Worm (Caenorhabditis elegans) whole organism, L3 larva: Measurements from ENCODE around the gene nhr-175.

Experiments
- R02D3.7 ChIP-seq: fragments of 150-350 bp; optimal IDR thresholded peaks from 2 replicates; lab custom pipeline; 2014; ENCODE audit warnings: missing biosample characterization, missing genetic modification characterization
- ZK546.5 ChIP-seq: sonication (generic microtip); optimal IDR thresholded peaks from 2 replicates; lab custom pipeline; 2017; ENCODE audit warnings: missing biosample characterization, missing genetic modification characterization
- aly-2 ChIP-seq: fragments of 150-350 bp; optimal IDR thresholded peaks from 2 replicates; lab custom pipeline; 2014; ENCODE audit warnings: missing biosample characterization, missing genetic modification characterization
- ama-1 ChIP-seq: fragments of 150-350 bp; optimal IDR thresholded peaks from 2 replicates; lab custom pipeline; 2018
- ceh-16 ChIP-seq: sonication (generic microtip); optimal IDR thresholded peaks from 2 replicates; lab custom pipeline; 2017; ENCODE audit warnings: missing biosample characterization, missing genetic modification characterization
- ceh-28 ChIP-seq: fragments of 150-350 bp; optimal IDR thresholded peaks from 2 replicates; lab custom pipeline; 2014; ENCODE audit warnings: missing biosample characterization, missing genetic modification reagents, missing genetic modification characterization
- ceh-82 ChIP-seq: fragments of 150-350 bp; optimal IDR thresholded peaks from 2 replicates; lab custom pipeline; 2014; ENCODE audit warnings: missing biosample characterization, missing genetic modification characterization
- ceh-9 ChIP-seq: sonication (generic microtip); optimal IDR thresholded peaks from 2 replicates; lab custom pipeline; 2018; ENCODE audit warnings: missing biosample characterization, missing genetic modification characterization
- daf-12 ChIP-seq: fragments of 150-350 bp; optimal IDR thresholded peaks from 2 replicates; lab custom pipeline; 2014; ENCODE audit warnings: missing biosample characterization, missing genetic modification reagents, missing genetic modification characterization
- egl-27 ChIP-seq: sonication (generic microtip); optimal IDR thresholded peaks from 4 replicates; lab custom pipeline; 2017; ENCODE audit warnings: missing biosample characterization, missing genetic modification reagents, missing genetic modification characterization
- egl-5 ChIP-seq: fragments of 150-350 bp; optimal IDR thresholded peaks from 2 replicates; lab custom pipeline; 2017; ENCODE audit warnings: missing biosample characterization, missing genetic modification reagents, missing genetic modification characterization, inconsistent platforms
- elt-1 ChIP-seq: fragments of 150-350 bp; optimal IDR thresholded peaks from 2 replicates; lab custom pipeline; 2014; ENCODE audit warnings: missing biosample characterization, missing genetic modification characterization
- elt-2 ChIP-seq: sonication (generic microtip); optimal IDR thresholded peaks from 2 replicates; lab custom pipeline; 2016; ENCODE audit warnings: missing genetic modification reagents, mild to moderate bottlenecking, missing genetic modification characterization, missing compliant biosample characterization
- elt-3 ChIP-seq, 3 experiments: fragments of 150-350 bp in 1 of 3; sonication (generic microtip) in 2 of 3; optimal IDR thresholded peaks; 2 replicates in 2 of 3; 4 replicates in 1 of 3; lab custom pipeline; 2014 to 2017; ENCODE audit warnings: missing biosample characterization in 3 of 3, missing genetic modification characterization in 3 of 3
- eor-1 ChIP-seq, 2 experiments: fragments of 150-350 bp; optimal IDR thresholded peaks; 2 replicates each; lab custom pipeline; 2014 to 2018; ENCODE audit warnings: missing biosample characterization in 2 of 2, missing genetic modification characterization in 2 of 2
- fkh-2 ChIP-seq: fragments of 150-350 bp; optimal IDR thresholded peaks from 2 replicates; lab custom pipeline; 2014; ENCODE audit warnings: missing biosample characterization, missing genetic modification reagents, missing genetic modification characterization
- fos-1 ChIP-seq: fragments of 150-350 bp; optimal IDR thresholded peaks from 2 replicates; lab custom pipeline; 2014; ENCODE audit warnings: missing biosample characterization, missing genetic modification characterization
- hmg-11 ChIP-seq: sonication (generic microtip); optimal IDR thresholded peaks from 2 replicates; lab custom pipeline; 2016; ENCODE audit warnings: missing genetic modification characterization, missing compliant biosample characterization
- jun-1 ChIP-seq: fragments of 150-350 bp; optimal IDR thresholded peaks from 2 replicates; lab custom pipeline; 2014; ENCODE audit warnings: missing biosample characterization, missing genetic modification reagents, missing genetic modification characterization
- lin-15B ChIP-seq: fragments of 150-350 bp; optimal IDR thresholded peaks from 2 replicates; lab custom pipeline; 2014; ENCODE audit warnings: missing biosample characterization, missing genetic modification characterization
- lin-39 ChIP-seq: fragments of 150-350 bp; optimal IDR thresholded peaks from 2 replicates; lab custom pipeline; 2018; ENCODE audit warnings: missing biosample characterization, missing genetic modification reagents, missing genetic modification characterization
- lsy-12 ChIP-seq: sonication (generic microtip); optimal IDR thresholded peaks from 2 replicates; lab custom pipeline; 2016; ENCODE audit warnings: mild to moderate bottlenecking, missing genetic modification characterization, missing compliant biosample characterization
- mdl-1 ChIP-seq: fragments of 150-350 bp; optimal IDR thresholded peaks from 2 replicates; lab custom pipeline; 2014; ENCODE audit warnings: missing biosample characterization, missing genetic modification characterization
- mml-1 ChIP-seq: fragments of 150-350 bp; sonication (generic microtip); optimal IDR thresholded peaks from 3 replicates; lab custom pipeline; 2014; ENCODE audit warnings: missing biosample characterization, missing genetic modification characterization
- nfya-1 ChIP-seq: sonication (generic microtip); optimal IDR thresholded peaks from 2 replicates; lab custom pipeline; 2017; ENCODE audit warnings: missing genetic modification characterization, mild to moderate bottlenecking, missing compliant biosample characterization, antibody characterized with exemption, moderate library complexity; ENCODE audit not compliant: insufficient read depth
- nhr-11 ChIP-seq: fragments of 150-350 bp; optimal IDR thresholded peaks from 2 replicates; lab custom pipeline; 2014; ENCODE audit warnings: missing biosample characterization, missing genetic modification characterization
- nhr-12 ChIP-seq: fragments of 150-350 bp; optimal IDR thresholded peaks from 2 replicates; lab custom pipeline; 2014; ENCODE audit warnings: missing biosample characterization, missing genetic modification characterization
- nhr-23 ChIP-seq: fragments of 150-350 bp; optimal IDR thresholded peaks from 2 replicates; lab custom pipeline; 2014; ENCODE audit warnings: missing biosample characterization, missing genetic modification reagents, missing genetic modification characterization
- nhr-237 ChIP-seq: fragments of 150-350 bp; optimal IDR thresholded peaks from 2 replicates; lab custom pipeline; 2014; ENCODE audit warnings: missing biosample characterization, missing genetic modification characterization
- nhr-25 ChIP-seq: sonication (generic microtip); optimal IDR thresholded peaks from 2 replicates; lab custom pipeline; 2017; ENCODE audit warnings: missing biosample characterization, missing genetic modification characterization
- nhr-28 ChIP-seq: fragments of 150-350 bp; optimal IDR thresholded peaks from 2 replicates; lab custom pipeline; 2014; ENCODE audit warnings: missing biosample characterization, missing genetic modification characterization
- nhr-43 ChIP-seq: sonication (generic microtip); optimal IDR thresholded peaks from 2 replicates; lab custom pipeline; 2016; ENCODE audit warnings: mild to moderate bottlenecking, missing genetic modification characterization, missing compliant biosample characterization; ENCODE audit not compliant: poor library complexity, severe bottlenecking
- nhr-67 ChIP-seq: fragments of 150-350 bp; optimal IDR thresholded peaks from 2 replicates; lab custom pipeline; 2014; ENCODE audit warnings: missing biosample characterization, missing genetic modification characterization
- nhr-76 ChIP-seq: fragments of 150-350 bp; sonication (generic microtip); optimal IDR thresholded peaks from 5 replicates; lab custom pipeline; 2014; ENCODE audit warnings: missing biosample characterization, missing genetic modification characterization
- nhr-77 ChIP-seq: fragments of 150-350 bp; optimal IDR thresholded peaks from 2 replicates; lab custom pipeline; 2014; ENCODE audit warnings: missing biosample characterization, missing genetic modification characterization
- pha-4 ChIP-seq: fragments of 150-350 bp; optimal IDR thresholded peaks from 2 replicates; lab custom pipeline; 2014; ENCODE audit warnings: missing biosample characterization, missing genetic modification reagents, missing genetic modification characterization
- pqm-1 ChIP-seq: fragments of 150-350 bp; optimal IDR thresholded peaks from 2 replicates; lab custom pipeline; 2017; ENCODE audit warnings: missing biosample characterization, missing genetic modification characterization, inconsistent platforms
- sea-2 ChIP-seq: fragments of 150-350 bp; sonication (generic microtip); optimal IDR thresholded peaks from 4 replicates; lab custom pipeline; 2014; ENCODE audit warnings: missing biosample characterization, missing genetic modification reagents, missing genetic modification characterization
- skn-1 ChIP-seq: fragments of 150-350 bp; optimal IDR thresholded peaks from 2 replicates; lab custom pipeline; 2014; ENCODE audit warnings: missing biosample characterization, missing genetic modification characterization
- snpc-4 ChIP-seq: fragments of 150-350 bp; optimal IDR thresholded peaks from 2 replicates; lab custom pipeline; 2014; ENCODE audit warnings: missing biosample characterization, missing genetic modification characterization
- tbx-2 ChIP-seq: sonication (generic microtip); optimal IDR thresholded peaks from 2 replicates; lab custom pipeline; 2016; ENCODE audit warnings: mild to moderate bottlenecking, missing genetic modification characterization, missing compliant biosample characterization
- unc-39 ChIP-seq: sonication (generic microtip); optimal IDR thresholded peaks from 4 replicates; lab custom pipeline; 2017; ENCODE audit warnings: missing biosample characterization, missing genetic modification characterization
- unc-62 ChIP-seq: fragments of 150-350 bp; sonication (generic microtip); optimal IDR thresholded peaks from 4 replicates; lab custom pipeline; 2014; ENCODE audit warnings: missing biosample characterization, missing genetic modification reagents, missing genetic modification characterization
- zag-1 ChIP-seq: fragments of 150-350 bp; optimal IDR thresholded peaks from 2 replicates; lab custom pipeline; 2014; ENCODE audit warnings: missing biosample characterization, missing genetic modification characterization
- ztf-11 ChIP-seq: fragments of 150-350 bp; optimal IDR thresholded peaks from 2 replicates; lab custom pipeline; 2014; ENCODE audit warnings: missing biosample characterization, missing genetic modification characterization
- ztf-4 ChIP-seq: fragments of 150-350 bp; optimal IDR thresholded peaks from 2 replicates; lab custom pipeline; 2014; ENCODE audit warnings: missing biosample characterization, missing genetic modification characterization

nhr-175 gene

DNA sequence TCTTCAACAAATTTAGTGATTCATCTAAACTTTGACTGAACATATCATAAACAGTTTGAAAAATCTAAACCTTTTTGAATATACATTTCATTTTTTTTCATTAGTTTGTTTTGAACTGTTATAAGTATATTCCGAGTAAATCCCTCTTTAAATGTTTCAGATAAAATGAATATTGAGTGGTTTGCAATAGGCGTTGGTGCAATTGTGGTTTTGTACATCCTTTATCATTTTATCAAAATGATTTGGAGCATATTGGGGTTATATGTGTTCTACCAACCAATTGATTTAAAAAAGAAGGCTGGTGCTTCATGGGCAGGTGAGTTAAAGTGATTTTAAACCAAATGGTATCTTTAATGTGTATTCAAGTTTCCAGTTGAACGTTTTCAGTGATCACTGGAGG lies 38.0 kb downstream of the nhr-175 start, which contains the start of gene stdh-3:
Gene stdh-3, plus strand, starts transcription at position 166 of the 400 bp plus-strand sequence.
- TF ChIP-seq nhr-25 (tag; lab: Kevin White, UChicago): no peak
- TF ChIP-seq unc-62 (GFP tag; lab: Kevin White, UChicago): no peak
- TF ChIP-seq snpc-4 (tag; lab: Kevin White, UChicago): no peak
- TF ChIP-seq ceh-16 (tag; lab: Kevin White, UChicago): no peak
- no peak for TF ChIP-seq nhr-11 (tag; lab: Kevin White, UChicago)
- no peak for TF ChIP-seq ZK546.5 (tag; lab: Kevin White, UChicago)

ce11 chrV:13906166-13906565 lies 39.7 kb downstream of the nhr-175 start, which contains the start of gene stdh-1:
Gene stdh-1 (plus strand): TSS chrV:13906492.
- peak; percentile 48 for TF ChIP-seq elt-2 (tag; lab: Kevin White, UChicago)
- TF ChIP-seq pha-4: peak; percentile 22
- no peak for TF ChIP-seq fos-1 (tag; lab: Kevin White, UChicago)
- TF ChIP-seq egl-5: peak; percentile 50
- TF ChIP-seq nhr-237 (tag; lab: Kevin White, UChicago): no peak
- TF ChIP-seq hmg-11 (tag; lab: Kevin White, UChicago): peak; percentile 5
- TF ChIP-seq nfya-1 (tag; lab: Kevin White, UChicago): peak; percentile 3
- no peak for TF ChIP-seq nhr-43

- no peak for TF ChIP-seq lin-39 (tag; lab: Kevin White, UChicago)
- TF ChIP-seq lsy-12 (tag; lab: Kevin White, UChicago): peak; percentile 27
- no peak for TF ChIP-seq nhr-23
- TF ChIP-seq ama-1 (lab: Kevin White, UChicago): peak; percentile 98
- no peak for TF ChIP-seq elt-3 (tag; optimal IDR thresholded peaks at IDR 0.05; lab: Kevin White, UChicago)
- TF ChIP-seq ztf-11: no peak
- no peak for TF ChIP-seq aly-2 (tag; lab: Kevin White, UChicago)
- TF ChIP-seq nhr-12 (tag; lab: Kevin White, UChicago): no peak
- TF ChIP-seq nhr-237 (tag; lab: Kevin White, UChicago): no peak
- TF ChIP-seq mdl-1 (tag; lab: Kevin White, UChicago): no peak
- TF ChIP-seq mml-1 (tag; lab: Kevin White, UChicago): no peak
- no peak for TF ChIP-seq fkh-2
- TF ChIP-seq pqm-1: no peak
- no peak for TF ChIP-seq nhr-76 (tag; lab: Kevin White, UChicago)
- peak; percentile 0 for TF ChIP-seq nhr-25 (tag; lab: Kevin White, UChicago)
- TF ChIP-seq egl-5: no peak
- TF ChIP-seq nhr-77 (tag; lab: Kevin White, UChicago): no peak
- no peak for TF ChIP-seq ceh-16 (tag; lab: Kevin White, UChicago)
- TF ChIP-seq daf-12: no peak
- no peak for TF ChIP-seq nhr-67 (tag; lab: Kevin White, UChicago)
- TF ChIP-seq nhr-11 (tag; lab: Kevin White, UChicago): no peak
- no peak for TF ChIP-seq nfya-1 (tag; lab: Kevin White, UChicago)
- TF ChIP-seq elt-2 (tag; lab: Kevin White, UChicago): peak; percentile 42
- TF ChIP-seq snpc-4 (tag; lab: Kevin White, UChicago): no peak
- TF ChIP-seq eor-1 (tag; optimal IDR thresholded peaks at IDR 0.05; lab: Kevin White, UChicago): no peak
- TF ChIP-seq nhr-28 (tag; lab: Kevin White, UChicago): no peak
- no peak for TF ChIP-seq ztf-4
- no peak for TF ChIP-seq unc-39 (tag; lab: Kevin White, UChicago)
- no peak for TF ChIP-seq R02D3.7 (tag; lab: Kevin White, UChicago)
- peak; percentile 72 for TF ChIP-seq jun-1 (tag; lab: Kevin White, UChicago)
- TF ChIP-seq skn-1 (tag; lab: Kevin White, UChicago): no peak
- no peak for TF ChIP-seq tbx-2 (tag; lab: Kevin White, UChicago)
- peak; percentile 3 for TF ChIP-seq pha-4
- no peak for TF ChIP-seq zag-1
- TF ChIP-seq egl-27: no peak
- no peak for TF ChIP-seq ceh-82 (tag; lab: Kevin White, UChicago)
- no peak for TF ChIP-seq ceh-28
- TF ChIP-seq ZK546.5 (tag; lab: Kevin White, UChicago): no peak
- no peak for TF ChIP-seq fos-1 (tag; lab: Kevin White, UChicago)
- no peak for TF ChIP-seq sea-2 (GFP tag; lab: Kevin White, UChicago)
- TF ChIP-seq elt-1 (tag; lab: Kevin White, UChicago): no peak
- no peak for TF ChIP-seq hmg-11 (tag; lab: Kevin White, UChicago)
- peak; percentile 78 for TF ChIP-seq nhr-43
- TF ChIP-seq lin-15B (tag; lab: Kevin White, UChicago): no peak
- TF ChIP-seq ceh-9 (tag; lab: Kevin White, UChicago): no peak
Measured at ce11 chrV:13907557-13908104, 41.1 kb downstream of the nhr-175 start.
